Fruit fly (Drosophila melanogaster): ENCODE results near the gene Sfxn1-3.

Sfxn1-3 gene

DNA sequence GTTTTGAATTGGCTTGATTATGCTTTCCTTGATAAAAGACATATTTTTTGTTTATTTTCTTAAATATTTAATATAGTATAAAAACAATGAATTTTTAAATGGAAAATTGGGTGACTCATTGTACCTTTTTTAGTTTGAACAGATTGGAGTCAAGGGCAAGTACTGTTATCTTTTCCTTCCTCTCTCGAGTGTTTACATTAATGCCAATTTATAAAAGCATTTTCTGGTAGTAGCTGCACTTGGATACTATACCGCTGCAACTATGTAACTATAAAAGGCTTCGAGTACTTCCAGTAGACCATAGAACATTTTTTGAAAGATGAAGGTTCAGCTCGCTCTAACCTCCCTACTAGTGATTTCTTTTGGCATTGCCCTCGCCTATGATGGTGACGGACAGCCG lies 43.6 kb upstream of the Sfxn1-3 start, which contains the start of gene CG14645:
TSS of gene CG14645 (plus strand) at position 301 of the 400 bp plus-strand sequence.
- TF ChIP-seq Dfd (GFP tag; optimal IDR thresholded peaks at IDR 0.05) (no peak), pan (optimal IDR thresholded peaks at IDR 0.05) (no peak), Vsx2 (GFP tag; optimal IDR thresholded peaks at IDR 0.05; ENCODE audit: partially characterized antibody) (no peak), HLH106 (tag; optimal IDR thresholded peaks at IDR 0.05) (no peak), brk (GFP tag; optimal IDR thresholded peaks at IDR 0.05) (no peak), fru (GFP tag; optimal IDR thresholded peaks at IDR 0.05) (no peak), dmrt93B (GFP tag; optimal IDR thresholded peaks at IDR 0.05) (no peak)

DNA sequence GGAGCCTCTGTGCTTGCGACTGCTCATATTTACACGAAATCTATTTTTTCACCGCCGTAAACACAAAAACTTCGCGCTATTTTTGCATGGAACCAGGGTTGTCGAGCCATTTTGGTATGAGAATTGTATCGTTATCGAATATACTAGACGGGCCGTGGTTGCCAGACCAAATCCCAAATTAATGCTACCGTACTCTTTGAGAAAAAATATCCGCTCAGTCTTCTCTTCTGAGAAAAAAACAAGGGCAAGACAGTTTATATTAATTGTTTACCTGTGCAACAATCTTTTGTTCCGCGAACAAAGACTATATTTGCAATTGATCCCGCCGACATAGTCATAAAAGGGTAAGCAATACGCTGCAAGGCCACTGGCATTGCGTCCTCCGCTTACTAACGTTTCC lies 40.8 kb upstream of the Sfxn1-3 start, which contains the start of the genes Skp2 and CG1103:
TSS of gene Skp2 (minus strand) at position 95 of the 400 bp plus-strand sequence.
TSS of gene CG1103 (plus strand) at position 176 of the 400 bp plus-strand sequence.
- TF ChIP-seq CG32264 (GFP tag; optimal IDR thresholded peaks at IDR 0.05) (no peak), Myc (optimal IDR thresholded peaks at IDR 0.05) (no peak), Sp1 (GFP tag; optimal IDR thresholded peaks at IDR 0.05) (no peak), Hnf4 (GFP tag; optimal IDR thresholded peaks at IDR 0.05) (no peak), fru (GFP tag; optimal IDR thresholded peaks at IDR 0.05) (no peak), sv (GFP tag; optimal IDR thresholded peaks at IDR 0.05) (no peak), Vsx2 (GFP tag; optimal IDR thresholded peaks at IDR 0.05; ENCODE audit: partially characterized antibody) (no peak), Abd-B (GFP tag; optimal IDR thresholded peaks at IDR 0.05) (no peak), psq (GFP tag; optimal IDR thresholded peaks at IDR 0.05) (no peak), Dfd (GFP tag; optimal IDR thresholded peaks at IDR 0.05) (no peak), HLH106 (tag; optimal IDR thresholded peaks at IDR 0.05) (no peak), Hr83 (GFP tag; optimal IDR thresholded peaks at IDR 0.05; ENCODE audit: poor library complexity, severe bottlenecking) (no peak), CrebA (GFP tag; optimal IDR thresholded peaks at IDR 0.05; ENCODE audit: borderline replicate concordance) (no peak), brk (GFP tag; optimal IDR thresholded peaks at IDR 0.05) (no peak), ey (GFP tag; optimal IDR thresholded peaks at IDR 0.05) (no peak), foxo (GFP tag; optimal IDR thresholded peaks at IDR 0.05) (no peak)

DNA sequence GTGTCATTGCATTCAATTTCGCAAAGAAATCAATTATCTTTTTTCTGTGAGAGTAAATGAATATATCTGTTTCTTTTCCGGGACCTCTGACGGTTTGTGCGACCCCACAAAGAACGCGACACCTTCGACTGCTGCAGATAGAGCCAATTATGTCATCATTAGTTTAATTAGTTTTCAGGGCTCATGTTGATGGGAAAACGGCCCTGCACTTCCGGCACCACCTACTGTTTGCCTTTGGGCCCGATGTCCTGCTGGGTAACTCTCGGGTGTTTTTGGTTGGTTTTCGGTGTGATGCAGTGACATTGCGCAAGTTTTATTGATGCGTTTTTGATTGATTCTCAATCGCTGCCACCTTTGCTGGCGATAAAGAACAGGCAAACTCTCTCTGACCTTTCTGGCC lies 38.2 kb upstream of the Sfxn1-3 start:
- no peak for TF ChIP-seq lola (GFP tag; optimal IDR thresholded peaks at IDR 0.05)
- no peak for TF ChIP-seq Sp1 (GFP tag; optimal IDR thresholded peaks at IDR 0.05)
- no peak for TF ChIP-seq Hr83 (GFP tag; optimal IDR thresholded peaks at IDR 0.05; ENCODE audit: poor library complexity, severe bottlenecking)
- no peak for TF ChIP-seq CG32264 (GFP tag; optimal IDR thresholded peaks at IDR 0.05)
- TF ChIP-seq sage (GFP tag; optimal IDR thresholded peaks at IDR 0.05), result no peak
- TF ChIP-seq woc (GFP tag; optimal IDR thresholded peaks at IDR 0.05), result no peak
- TF ChIP-seq foxo (GFP tag; optimal IDR thresholded peaks at IDR 0.05), result no peak
- no peak for TF ChIP-seq tai (GFP tag; optimal IDR thresholded peaks at IDR 0.05)
- no peak for TF ChIP-seq HLH106 (tag; optimal IDR thresholded peaks at IDR 0.05)
- TF ChIP-seq CrebA (GFP tag; optimal IDR thresholded peaks at IDR 0.05; ENCODE audit: borderline replicate concordance), result no peak
- TF ChIP-seq fru (GFP tag; optimal IDR thresholded peaks at IDR 0.05), result no peak
- no peak for TF ChIP-seq dl (GFP tag; optimal IDR thresholded peaks at IDR 0.05; ENCODE audit: insufficient read depth in 1 of 2, partially characterized antibody in 2 of 2)
- TF ChIP-seq ey (GFP tag; optimal IDR thresholded peaks at IDR 0.05), result no peak
- TF ChIP-seq sv (GFP tag; optimal IDR thresholded peaks at IDR 0.05), result no peak
- TF ChIP-seq Myc (optimal IDR thresholded peaks at IDR 0.05), result no peak
- no peak for TF ChIP-seq Dif (GFP tag; optimal IDR thresholded peaks at IDR 0.05; ENCODE audit: partially characterized antibody)
- TF ChIP-seq CG9705 (GFP tag; optimal IDR thresholded peaks at IDR 0.05), result no peak
- no peak for TF ChIP-seq Hr78 (GFP tag; optimal IDR thresholded peaks at IDR 0.05)
- TF ChIP-seq dmrt93B (GFP tag; optimal IDR thresholded peaks at IDR 0.05), result no peak
- TF ChIP-seq jim (GFP tag; optimal IDR thresholded peaks at IDR 0.05), result no peak

DNA sequence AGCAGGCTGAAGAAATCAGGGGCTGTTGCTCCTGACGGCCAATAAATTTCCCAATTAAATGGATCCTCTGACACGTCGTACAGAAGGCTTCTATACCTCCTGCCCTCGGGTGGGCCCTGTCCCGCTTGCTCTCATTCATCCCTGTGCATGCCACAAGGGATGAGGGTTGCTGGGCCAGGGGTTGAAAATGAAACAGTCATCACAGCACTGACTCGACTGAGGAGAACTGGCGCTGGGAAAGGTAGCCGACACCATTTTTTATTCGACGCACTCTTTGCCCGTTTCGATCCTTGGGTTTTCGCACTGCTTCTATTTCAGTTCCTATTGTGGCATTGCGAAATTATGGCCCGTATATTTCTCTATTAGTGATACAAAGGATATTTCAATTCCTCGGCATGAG lies 37.2 kb upstream of the Sfxn1-3 start:
- TF ChIP-seq GATAd (GFP tag; optimal IDR thresholded peaks at IDR 0.05) (no peak), Sp1 (GFP tag; optimal IDR thresholded peaks at IDR 0.05) (no peak), Rel (GFP tag; optimal IDR thresholded peaks at IDR 0.05) (no peak), Rel (tag; optimal IDR thresholded peaks at IDR 0.05) (no peak), Dfd (GFP tag; optimal IDR thresholded peaks at IDR 0.05) (no peak), Hr83 (GFP tag; optimal IDR thresholded peaks at IDR 0.05; ENCODE audit: poor library complexity, severe bottlenecking) (no peak), fru (GFP tag; optimal IDR thresholded peaks at IDR 0.05) (no peak), usp (GFP tag; optimal IDR thresholded peaks at IDR 0.05) (no peak), N (GFP tag; optimal IDR thresholded peaks at IDR 0.05) (no peak), CrebA (GFP tag; optimal IDR thresholded peaks at IDR 0.05; ENCODE audit: borderline replicate concordance) (no peak), dl (GFP tag; optimal IDR thresholded peaks at IDR 0.05; ENCODE audit: insufficient read depth in 1 of 2, partially characterized antibody in 2 of 2) (no peak), jim (GFP tag; optimal IDR thresholded peaks at IDR 0.05) (no peak), dmrt93B (GFP tag; optimal IDR thresholded peaks at IDR 0.05) (no peak), Myc (optimal IDR thresholded peaks at IDR 0.05) (no peak), CG9705 (GFP tag; optimal IDR thresholded peaks at IDR 0.05) (no peak), woc (GFP tag; optimal IDR thresholded peaks at IDR 0.05) (no peak), OdsH (GFP tag; optimal IDR thresholded peaks at IDR 0.05) (no peak), brk (GFP tag; optimal IDR thresholded peaks at IDR 0.05) (no peak)
